Worm (Caenorhabditis elegans) whole organism, young adult: ENCODE results near the gene srt-63.

Experiments used
- F10E7.11 ChIP-seq: sonication (generic microtip); optimal IDR thresholded peaks from 2 replicates; lab custom pipeline; 2017; ENCODE audit warnings: mild to moderate bottlenecking, missing genetic modification characterization, moderate library complexity, missing compliant biosample characterization
- F23B12.7 ChIP-seq: sonication (generic microtip); optimal IDR thresholded peaks from 2 replicates; lab custom pipeline; 2017; ENCODE audit warnings: missing genetic modification characterization, mild to moderate bottlenecking, missing compliant biosample characterization, antibody characterized with exemption, moderate library complexity; ENCODE audit not compliant: insufficient read depth
- F37B4.10 ChIP-seq: fragments of 200-800 bp; sonication (Bioruptor generic); IDR thresholded peaks from 2 replicates; pipeline ENCODE4 v1.3.6; 2022; ENCODE audit warnings: missing genetic modification characterization, missing compliant biosample characterization
- F55B11.4 ChIP-seq: sonication (generic microtip); optimal IDR thresholded peaks from 2 replicates; lab custom pipeline; 2016; ENCODE audit warnings: missing compliant biosample characterization, missing genetic modification characterization, borderline replicate concordance; ENCODE audit not compliant: insufficient read depth
- F57C9.4 ChIP-seq: sonication (generic microtip); optimal IDR thresholded peaks from 2 replicates; lab custom pipeline; 2017; ENCODE audit warnings: mild to moderate bottlenecking, missing genetic modification characterization, missing compliant biosample characterization
- T07F8.4 ChIP-seq: sonication (generic microtip); optimal IDR thresholded peaks from 2 replicates; lab custom pipeline; 2016; ENCODE audit warnings: mild to moderate bottlenecking, missing genetic modification characterization, moderate library complexity, missing compliant biosample characterization
- T26A5.8 ChIP-seq: sonication (generic microtip); optimal IDR thresholded peaks from 2 replicates; lab custom pipeline; 2016; ENCODE audit warnings: missing genetic modification characterization, missing compliant biosample characterization
- Y53F4B.3 ChIP-seq: fragments of 200-800 bp; sonication (Bioruptor generic); IDR thresholded peaks from 2 replicates; pipeline ENCODE4 v1.3.6; 2022; ENCODE audit warnings: missing genetic modification reagents, missing genetic modification characterization, missing compliant biosample characterization
- Y95B8A.8 ChIP-seq: fragments of 200-800 bp; sonication (Bioruptor generic); IDR thresholded peaks from 2 replicates; pipeline ENCODE4 v1.3.6; 2022; ENCODE audit warnings: missing genetic modification reagents, missing genetic modification characterization, missing compliant biosample characterization
- ama-1 ChIP-seq, 3 experiments: fragments of 150-350 bp in 1 of 3; sonication (generic microtip) in 2 of 3; optimal IDR thresholded peaks; 2 replicates each; lab custom pipeline; 2014 to 2018; ENCODE audit warnings: missing biosample characterization in 2 of 3, missing genetic modification characterization in 2 of 3, missing genetic modification reagents in 2 of 3
- aptf-2 ChIP-seq: fragments of 200-800 bp; sonication (Bioruptor generic); conservative IDR thresholded peaks from 2 replicates; pipeline ENCODE4 v1.3.6; 2022; ENCODE audit warnings: missing genetic modification reagents, missing genetic modification characterization, missing compliant biosample characterization
- atf-7 ChIP-seq: sonication (generic microtip); optimal IDR thresholded peaks from 2 replicates; lab custom pipeline; 2017; ENCODE audit warnings: mild to moderate bottlenecking, missing genetic modification characterization, missing compliant biosample characterization
- bed-1 ChIP-seq: fragments of 200-800 bp; sonication (Bioruptor generic); IDR thresholded peaks from 2 replicates; pipeline ENCODE4 v1.3.6; 2022; ENCODE audit warnings: missing genetic modification reagents, missing genetic modification characterization, missing compliant biosample characterization
- ceh-40 ChIP-seq: fragments of 200-800 bp; sonication (Bioruptor generic); IDR thresholded peaks from 2 replicates; pipeline ENCODE4 v1.3.6; 2022; ENCODE audit warnings: missing genetic modification characterization, missing compliant biosample characterization
- ceh-58 ChIP-seq: fragments of 200-800 bp; sonication (Bioruptor generic); IDR thresholded peaks from 2 replicates; pipeline ENCODE4 v1.3.6; 2022; ENCODE audit warnings: missing genetic modification characterization, missing compliant biosample characterization
- efl-1 ChIP-seq: fragments of 150-350 bp; optimal IDR thresholded peaks from 2 replicates; lab custom pipeline; 2014; ENCODE audit warnings: missing biosample characterization, missing genetic modification reagents, missing genetic modification characterization
- egl-18 ChIP-seq: fragments of 200-800 bp; sonication (Bioruptor generic); IDR thresholded peaks from 2 replicates; pipeline ENCODE4 v1.3.6; 2022; ENCODE audit warnings: missing genetic modification reagents, missing genetic modification characterization, missing compliant biosample characterization
- ets-4 ChIP-seq: fragments of 200-800 bp; sonication (Bioruptor generic); optimal IDR thresholded peaks from 2 replicates; lab custom pipeline; 2018; ENCODE audit warnings: mild to moderate bottlenecking, missing genetic modification characterization, missing compliant biosample characterization
- fkh-3 ChIP-seq: sonication (generic microtip); optimal IDR thresholded peaks from 2 replicates; lab custom pipeline; 2016; ENCODE audit warnings: mild to moderate bottlenecking, missing genetic modification characterization, missing compliant biosample characterization
- hmg-20 ChIP-seq: fragments of 200-800 bp; sonication (Bioruptor generic); IDR thresholded peaks from 2 replicates; pipeline ENCODE4 v1.3.6; 2022; ENCODE audit warnings: missing genetic modification reagents, missing genetic modification characterization, missing compliant biosample characterization
- let-607 ChIP-seq, 2 experiments: fragments of 200-800 bp in 1 of 2; sonication (Bioruptor generic) in 1 of 2; sonication (generic microtip) in 1 of 2; optimal IDR thresholded peaks; 2 replicates each; lab custom pipeline; 2016 to 2018; ENCODE audit warnings: mild to moderate bottlenecking in 2 of 2, missing compliant biosample characterization in 2 of 2, missing genetic modification characterization in 2 of 2, moderate library complexity in 2 of 2, missing genotype in 1 of 2
- lsl-1 ChIP-seq: fragments of 200-800 bp; sonication (Bioruptor generic); optimal IDR thresholded peaks from 2 replicates; lab custom pipeline; 2018; ENCODE audit warnings: mild to moderate bottlenecking, missing genetic modification characterization, moderate library complexity, missing compliant biosample characterization
- nhr-120 ChIP-seq: fragments of 200-800 bp; sonication (Bioruptor generic); IDR thresholded peaks from 2 replicates; pipeline ENCODE4 v1.3.6; 2022; ENCODE audit warnings: missing genetic modification characterization, missing compliant biosample characterization
- nhr-179 ChIP-seq: sonication (generic microtip); optimal IDR thresholded peaks from 2 replicates; lab custom pipeline; 2016; ENCODE audit warnings: mild to moderate bottlenecking, missing genetic modification characterization, missing compliant biosample characterization
- nhr-27 ChIP-seq: fragments of 200-800 bp; sonication (Bioruptor generic); optimal IDR thresholded peaks from 2 replicates; lab custom pipeline; 2018; ENCODE audit warnings: mild to moderate bottlenecking, missing genetic modification characterization, moderate library complexity, missing compliant biosample characterization
- nhr-80 ChIP-seq: sonication (generic microtip); optimal IDR thresholded peaks from 2 replicates; lab custom pipeline; 2016; ENCODE audit warnings: missing genetic modification characterization, missing compliant biosample characterization
- pha-4 ChIP-seq: fragments of 150-350 bp; sonication (generic microtip); optimal IDR thresholded peaks from 2 replicates; lab custom pipeline; 2014; ENCODE audit warnings: missing biosample characterization, missing genetic modification reagents, missing genetic modification characterization
- rpc-1 ChIP-seq, 2 experiments: fragments of 150-350 bp in 1 of 2; sonication (generic microtip) in 1 of 2; optimal IDR thresholded peaks; 2 replicates each; lab custom pipeline; 2014 to 2018; ENCODE audit warnings: missing biosample characterization in 1 of 2, missing genetic modification characterization in 1 of 2, missing genetic modification reagents in 1 of 2, missing genotype in 1 of 2
- sdz-38 ChIP-seq: sonication (generic microtip); optimal IDR thresholded peaks from 2 replicates; lab custom pipeline; 2016; ENCODE audit warnings: missing genotype, missing genetic modification characterization, missing compliant biosample characterization
- snpc-1.3 ChIP-seq: sonication (generic microtip); optimal IDR thresholded peaks from 2 replicates; lab custom pipeline; 2017; ENCODE audit warnings: missing genetic modification characterization, mild to moderate bottlenecking, missing compliant biosample characterization, antibody characterized with exemption, moderate library complexity, missing genotype, missing genetic modification reagents; ENCODE audit not compliant: insufficient read depth
- snpc-4 ChIP-seq, 5 experiments: fragments of 150-350 bp in 1 of 5; sonication (generic microtip) in 4 of 5; optimal IDR thresholded peaks; 2 replicates each; lab custom pipeline; 2014 to 2018; ENCODE audit warnings: missing genetic modification characterization in 5 of 5, missing biosample characterization in 3 of 5, antibody characterized with exemption in 2 of 5, mild to moderate bottlenecking in 2 of 5, missing compliant biosample characterization in 2 of 5, missing genotype in 2 of 5, moderate library complexity in 2 of 5, missing genetic modification reagents in 1 of 5
- somi-1 ChIP-seq: fragments of 200-800 bp; sonication (Bioruptor generic); optimal IDR thresholded peaks from 2 replicates; lab custom pipeline; 2018; ENCODE audit warnings: mild to moderate bottlenecking, missing genetic modification characterization, missing compliant biosample characterization
- ztf-18 ChIP-seq: sonication (generic microtip); optimal IDR thresholded peaks from 2 replicates; lab custom pipeline; 2016; ENCODE audit warnings: missing genotype, mild to moderate bottlenecking, missing genetic modification characterization, missing compliant biosample characterization
- ztf-28 ChIP-seq: fragments of 200-800 bp; sonication (Bioruptor generic); IDR thresholded peaks from 2 replicates; pipeline ENCODE4 v1.3.6; 2022; ENCODE audit warnings: missing genetic modification reagents, missing genetic modification characterization, missing compliant biosample characterization
- ztf-6 ChIP-seq: fragments of 200-800 bp; sonication (Bioruptor generic); IDR thresholded peaks from 2 replicates; pipeline ENCODE4 v1.3.6; 2022; ENCODE audit warnings: missing genetic modification reagents, missing genetic modification characterization, missing compliant biosample characterization

The srt-63 gene

DNA sequence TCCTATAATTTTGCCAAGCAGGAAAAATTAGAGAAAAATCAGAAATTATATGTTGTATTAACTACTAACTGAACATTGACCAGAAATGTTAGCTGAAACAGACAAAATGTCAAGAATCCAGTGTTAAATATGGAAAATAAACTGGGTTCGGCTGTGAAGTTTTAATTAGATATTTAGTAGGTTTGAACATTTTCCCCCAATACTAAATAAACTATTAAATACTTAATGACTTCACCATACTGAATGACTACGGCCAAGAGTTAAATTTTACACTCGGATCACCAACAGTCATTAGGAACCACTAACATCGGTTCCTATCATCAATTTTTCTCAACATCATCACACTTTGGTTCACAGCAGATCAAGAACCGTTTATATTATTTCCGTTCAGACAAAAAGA lies 39.4 kb upstream of the srt-63 start:
- TF ChIP-seq nhr-27 (tag; lab: Kevin White, UChicago) (no peak), efl-1 (no peak), Y95B8A.8 (no peak), F23B12.7 (tag; lab: Kevin White, UChicago) (no peak), atf-7 (tag; lab: Kevin White, UChicago) (no peak), hmg-20 (GFP tag; lab: Robert Waterston, UW) (no peak), ztf-18 (no peak), let-607 (tag; optimal IDR thresholded peaks at IDR 0.05; lab: Kevin White, UChicago) (no peak), fkh-3 (tag; lab: Kevin White, UChicago) (no peak), aptf-2 (GFP tag; lab: Robert Waterston, UW) (no peak), somi-1 (GFP tag; lab: Kevin White, UChicago) (no peak), F37B4.10 (GFP tag; lab: Robert Waterston, UW) (no peak), F10E7.11 (tag; lab: Kevin White, UChicago) (no peak), sdz-38 (tag; lab: Kevin White, UChicago) (no peak), Y53F4B.3 (GFP tag; lab: Robert Waterston, UW) (no peak)

DNA sequence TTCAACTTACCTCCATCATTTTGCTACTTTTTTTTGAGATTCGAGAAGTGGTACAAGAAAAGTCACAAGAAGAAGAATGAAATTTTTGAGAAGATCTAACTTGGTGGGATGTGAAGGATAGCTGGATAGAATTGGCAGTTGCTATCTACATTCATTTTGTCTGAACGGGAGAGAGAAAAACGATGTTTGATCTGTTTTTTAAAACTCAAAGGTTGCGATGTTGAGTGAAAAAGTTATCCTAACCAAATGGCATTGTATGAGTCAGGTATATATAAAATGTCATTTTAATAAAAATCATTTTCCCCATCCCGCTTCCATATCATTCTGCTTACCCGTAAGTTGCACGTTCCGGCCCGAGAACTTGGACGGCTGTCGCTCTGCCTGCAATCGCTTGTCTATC lies 33.3 kb upstream of the srt-63 start, which contains the start of gene F35F10.6:
F35F10.6 (minus strand) TSS at position 101 of the 400 bp plus-strand sequence.
- TF ChIP-seq snpc-1.3 (tag; lab: Kevin White, UChicago) (no peak), ets-4 (GFP tag; lab: Kevin White, UChicago) (no peak), nhr-80 (tag; lab: Kevin White, UChicago) (no peak), rpc-1 (optimal IDR thresholded peaks at IDR 0.05; lab: Kevin White, UChicago) (no peak), rpc-1 (tag; optimal IDR thresholded peaks at IDR 0.05; lab: Kevin White, UChicago) (no peak), nhr-120 (GFP tag; lab: Robert Waterston, UW) (no peak), snpc-4 (GFP tag; optimal IDR thresholded peaks at IDR 0.05; lab: Kevin White, UChicago) (no peak), snpc-4 (tag; optimal IDR thresholded peaks at IDR 0.05; lab: Kevin White, UChicago) (no peak), T26A5.8 (tag; lab: Kevin White, UChicago) (no peak), ztf-28 (no peak), nhr-179 (tag; lab: Kevin White, UChicago) (no peak), ceh-40 (GFP tag; lab: Robert Waterston, UW) (no peak), lsl-1 (GFP tag; lab: Kevin White, UChicago) (no peak), ztf-6 (GFP tag; lab: Robert Waterston, UW) (no peak), ama-1 (optimal IDR thresholded peaks at IDR 0.05; lab: Kevin White, UChicago) (no peak), ama-1 (GFP tag; optimal IDR thresholded peaks at IDR 0.05; lab: Kevin White, UChicago) (no peak), pha-4 (no peak), F55B11.4 (tag; lab: Kevin White, UChicago) (no peak), T07F8.4 (no peak), F57C9.4 (tag; lab: Kevin White, UChicago) (no peak)

DNA sequence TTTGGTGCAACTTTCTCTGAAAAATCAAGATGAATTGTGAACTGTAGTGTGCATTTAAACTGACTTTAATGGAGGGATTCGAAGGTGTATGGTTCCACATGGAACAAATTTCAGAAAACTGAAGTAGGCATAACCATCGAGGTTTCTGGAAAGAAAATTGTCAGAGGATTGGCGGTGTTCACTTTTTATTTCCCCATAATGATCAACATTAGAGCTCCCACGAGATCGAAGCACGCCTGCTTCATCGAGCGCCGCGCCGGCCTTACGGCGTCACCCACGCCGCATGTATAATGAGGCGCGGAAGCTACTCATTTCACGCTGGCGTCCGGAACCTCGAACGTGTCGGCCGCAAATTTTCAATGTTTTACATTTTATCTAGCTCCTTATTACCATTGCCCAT lies 32.2 kb upstream of the srt-63 start:
- peak; percentile 76; the same call in 1 of the 2 replicates for TF ChIP-seq bed-1
- TF ChIP-seq ceh-58 (GFP tag; lab: Robert Waterston, UW): no peak
- peak; percentile 52; the same call in 1 of the 2 replicates for TF ChIP-seq egl-18 (GFP tag; lab: Robert Waterston, UW)
